Worm (Caenorhabditis elegans) whole organism, L1 larva: ENCODE measurements around the gene ZK742.6.

Source experiments
- alr-1 ChIP-seq: fragments of 200-800 bp; sonication (Bioruptor generic); optimal IDR thresholded peaks from 2 replicates; lab custom pipeline; 2018; ENCODE audit warnings: borderline replicate concordance, mild to moderate bottlenecking, missing genetic modification characterization, missing compliant biosample characterization
- mdl-1 ChIP-seq, 2 experiments: fragments of 150-350 bp; optimal IDR thresholded peaks; 2 replicates each; lab custom pipeline; 2014 to 2017; ENCODE audit warnings: missing biosample characterization in 2 of 2, missing genetic modification characterization in 2 of 2, inconsistent platforms in 1 of 2
- nhr-237 ChIP-seq: fragments of 150-350 bp; optimal IDR thresholded peaks from 2 replicates; lab custom pipeline; 2014; ENCODE audit warnings: missing biosample characterization, missing genetic modification characterization
- snpc-4 ChIP-seq: fragments of 150-350 bp; optimal IDR thresholded peaks from 2 replicates; lab custom pipeline; 2014; ENCODE audit warnings: missing biosample characterization, missing genetic modification characterization

DNA sequence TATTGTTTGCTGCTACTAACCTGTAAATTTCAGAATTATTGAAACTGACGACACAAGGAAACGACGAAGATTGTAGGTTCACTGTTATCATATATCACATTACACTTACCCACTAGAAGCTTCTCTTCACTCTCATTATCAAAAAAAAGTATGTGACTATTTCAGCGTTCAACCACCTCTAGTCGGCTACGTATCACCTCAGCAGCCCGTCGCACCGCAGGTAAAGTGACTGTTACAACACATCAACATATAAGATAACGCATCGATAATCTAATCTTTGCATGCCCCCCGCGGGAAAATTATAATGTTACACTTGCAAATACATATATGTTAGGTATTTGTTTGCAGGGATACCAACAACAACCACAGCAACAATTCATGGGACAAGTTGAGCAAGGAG lies 28.1 kb downstream of the ZK742.6 start:
- TF ChIP-seq nhr-237 (tag; lab: Kevin White, UChicago) (no peak), snpc-4 (tag; lab: Kevin White, UChicago) (no peak), mdl-1 (tag; optimal IDR thresholded peaks at IDR 0.05; lab: Kevin White, UChicago) (no peak), alr-1 (no peak)
